Worm (Caenorhabditis elegans): Measurements from ENCODE around the gene nlp-45.
A peak's percentile ranks its signal among the peaks of the same experiment; 100 is the strongest.

The nlp-45 gene

ce11 chrX:2372134-2372533 is 34.0 kb upstream of the nlp-45 start:
- TF ChIP-seq ceh-24 (tag; optimal IDR thresholded peaks at IDR 0.05), result no peak
- TF ChIP-seq ttx-3 (tag; optimal IDR thresholded peaks at IDR 0.05), result no peak
- TF ChIP-seq odd-2 (tag; optimal IDR thresholded peaks at IDR 0.05), result no peak
- TF ChIP-seq elt-2 (tag; optimal IDR thresholded peaks at IDR 0.05), result peak; percentile 63
- no peak for TF ChIP-seq fkh-6 (tag; optimal IDR thresholded peaks at IDR 0.05)

ce11 chrX:2370655-2371054 is 32.5 kb upstream of the nlp-45 start:
- no peak for TF ChIP-seq ceh-18 (tag; optimal IDR thresholded peaks at IDR 0.05)
- no peak for TF ChIP-seq K02D7.2 (tag; optimal IDR thresholded peaks at IDR 0.05)
- no peak for TF ChIP-seq elt-4 (tag; optimal IDR thresholded peaks at IDR 0.05)
- peak; percentile 73 for TF ChIP-seq elt-2 (tag; optimal IDR thresholded peaks at IDR 0.05)
- no peak for TF ChIP-seq ztf-16 (tag; optimal IDR thresholded peaks at IDR 0.05)

ce11 chrX:2369073-2369472 is 31.0 kb upstream of the nlp-45 start:
- TF ChIP-seq elt-4 (tag; optimal IDR thresholded peaks at IDR 0.05) (no peak), Y22D7AL.16 (tag; optimal IDR thresholded peaks at IDR 0.05) (no peak), hlh-8 (tag; optimal IDR thresholded peaks at IDR 0.05) (no peak), unc-3 (GFP tag; conservative IDR thresholded peaks at IDR 0.05) (no peak), unc-3 (tag; optimal IDR thresholded peaks at IDR 0.05) (no peak), ceh-18 (tag; optimal IDR thresholded peaks at IDR 0.05) (no peak), hlh-30 (tag; optimal IDR thresholded peaks at IDR 0.05; ENCODE audit: insufficient read depth) (no peak), nhr-11 (tag; optimal IDR thresholded peaks at IDR 0.05) (no peak), fax-1 (tag; optimal IDR thresholded peaks at IDR 0.05) (no peak), ceh-34 (tag; optimal IDR thresholded peaks at IDR 0.05) (no peak), pha-4 (tag; optimal IDR thresholded peaks at IDR 0.05) (no peak), sox-4 (tag; optimal IDR thresholded peaks at IDR 0.05) (no peak), ceh-30 (tag; optimal IDR thresholded peaks at IDR 0.05) (no peak)

ce11 chrX:2368042-2368814 is 30.1 kb upstream of the nlp-45 start:
- peak; percentile 15 for TF ChIP-seq pha-2 (tag; optimal IDR thresholded peaks at IDR 0.05)
- TF ChIP-seq Y22D7AL.16 (tag; optimal IDR thresholded peaks at IDR 0.05), result no peak
- no peak for TF ChIP-seq F13H6.1 (tag; optimal IDR thresholded peaks at IDR 0.05)
- no peak for TF ChIP-seq ceh-22 (tag; optimal IDR thresholded peaks at IDR 0.05)
- peak; percentile 24 for TF ChIP-seq ref-2 (tag; optimal IDR thresholded peaks at IDR 0.05)
- TF ChIP-seq sdc-2 (tag; optimal IDR thresholded peaks at IDR 0.05), result peak; percentile 23
- TF ChIP-seq nfya-1 (tag; optimal IDR thresholded peaks at IDR 0.05), result peak; percentile 11
- TF ChIP-seq pag-3 (tag; optimal IDR thresholded peaks at IDR 0.05; ENCODE audit: borderline replicate concordance), result no peak
- no peak for TF ChIP-seq lin-11 (tag; optimal IDR thresholded peaks at IDR 0.05)
- TF ChIP-seq npax-4 (tag; optimal IDR thresholded peaks at IDR 0.05), result no peak
- TF ChIP-seq ceh-34 (tag; optimal IDR thresholded peaks at IDR 0.05), result peak; percentile 16
- TF ChIP-seq T23F11.4 (GFP tag; optimal IDR thresholded peaks at IDR 0.05), result peak; percentile 7
- TF ChIP-seq tbx-2 (tag; optimal IDR thresholded peaks at IDR 0.05), result peak; percentile 20
- no peak for TF ChIP-seq elt-2 (tag; optimal IDR thresholded peaks at IDR 0.05)
- TF ChIP-seq ceh-18 (tag; optimal IDR thresholded peaks at IDR 0.05), result peak; percentile 7

- TF ChIP-seq dmd-4 (tag; optimal IDR thresholded peaks at IDR 0.05; ENCODE audit: borderline replicate concordance) (no peak), ets-4 (tag; optimal IDR thresholded peaks at IDR 0.05) (no peak), hlh-8 (tag; optimal IDR thresholded peaks at IDR 0.05) (no peak), eyg-1 (tag; optimal IDR thresholded peaks at IDR 0.05) (no peak), ceh-48 (tag; optimal IDR thresholded peaks at IDR 0.05) (no peak), nhr-11 (tag; optimal IDR thresholded peaks at IDR 0.05) (no peak), sox-2 (GFP tag; IDR thresholded peaks at IDR 0.05) (no peak)
Observed at ce11 chrX:2365890-2366289, 27.8 kb upstream of the nlp-45 start, which contains the start of gene T24D8.6. TSS of gene T24D8.6 (minus strand) at chrX:2365990.

All from whole organism, late embryonic.